Worm (Caenorhabditis elegans): Measurements from ENCODE around the gene Y42A5A.1.

The Y42A5A.1 gene

ce11 chrV:11046730-11047129 is 41.0 kb upstream of the Y42A5A.1 start, which contains the start of gene dhs-18:
TSS of gene dhs-18 (minus strand) at chrV:11046833.
- TF ChIP-seq nhr-80 (tag; optimal IDR thresholded peaks at IDR 0.05): peak; percentile 14
- no peak for TF ChIP-seq lsl-1 (GFP tag; optimal IDR thresholded peaks at IDR 0.05)

- TF ChIP-seq nhr-90 (tag; optimal IDR thresholded peaks at IDR 0.05) (no peak), ztf-22 (GFP tag; optimal IDR thresholded peaks at IDR 0.05) (no peak), hlh-12 (tag; optimal IDR thresholded peaks at IDR 0.05) (no peak), ceh-27 (GFP tag; optimal IDR thresholded peaks at IDR 0.05) (no peak), die-1 (tag; optimal IDR thresholded peaks at IDR 0.05) (no peak), zfh-2 (GFP tag; conservative IDR thresholded peaks at IDR 0.05) (no peak)
Observed at ce11 chrV:11048678-11049077, 39.1 kb upstream of the Y42A5A.1 start, which contains the start of gene srh-74. TSS of gene srh-74 (minus strand) at chrV:11048778.

- TF ChIP-seq C17E4.6 (GFP tag; IDR thresholded peaks at IDR 0.05) (no peak), D2030.7 (GFP tag; IDR thresholded peaks at IDR 0.05) (no peak), mel-28 (tag; optimal IDR thresholded peaks at IDR 0.05; ENCODE audit: borderline replicate concordance) (no peak), gei-17 (GFP tag; optimal IDR thresholded peaks at IDR 0.05) (no peak), zim-3 (tag; optimal IDR thresholded peaks at IDR 0.05) (no peak), bed-2 (GFP tag; IDR thresholded peaks at IDR 0.05) (no peak), ceh-91 (GFP tag; IDR thresholded peaks at IDR 0.05) (no peak), lir-1 (GFP tag; conservative IDR thresholded peaks at IDR 0.05) (no peak), C06A6.2 (GFP tag; conservative IDR thresholded peaks at IDR 0.05) (no peak), F39B2.1 (GFP tag; IDR thresholded peaks at IDR 0.05) (no peak), mcd-1 (GFP tag; IDR thresholded peaks at IDR 0.05) (no peak), hsf-1 (GFP tag; IDR thresholded peaks at IDR 0.05) (no peak), snpc-1.3 (tag; optimal IDR thresholded peaks at IDR 0.05; ENCODE audit: insufficient read depth) (no peak), nhr-179 (tag; optimal IDR thresholded peaks at IDR 0.05) (no peak), madf-8 (GFP tag; conservative IDR thresholded peaks at IDR 0.05) (no peak), him-1 (tag; optimal IDR thresholded peaks at IDR 0.05) (no peak), somi-1 (GFP tag; optimal IDR thresholded peaks at IDR 0.05) (no peak), K11D2.4 (GFP tag; IDR thresholded peaks at IDR 0.05) (no peak), nhr-80 (tag; optimal IDR thresholded peaks at IDR 0.05) (no peak)
Observed at ce11 chrV:11051921-11052320, 35.8 kb upstream of the Y42A5A.1 start, which contains the start of gene T04C12.33. TSS of gene T04C12.33 (plus strand) at chrV:11052221.

ce11 chrV:11053827-11054226 is 33.9 kb upstream of the Y42A5A.1 start, which contains the start of gene T04C12.7:
TSS of gene T04C12.7 (plus strand) at chrV:11054127.
- TF ChIP-seq die-1 (tag; optimal IDR thresholded peaks at IDR 0.05) (no peak), hlh-26 (GFP tag; conservative IDR thresholded peaks at IDR 0.05) (no peak), athp-1 (tag; optimal IDR thresholded peaks at IDR 0.05) (no peak), ztf-18 (tag; optimal IDR thresholded peaks at IDR 0.05) (no peak), dpl-1 (GFP tag; optimal IDR thresholded peaks at IDR 0.05) (no peak), nfya-1 (tag; optimal IDR thresholded peaks at IDR 0.05; ENCODE audit: borderline replicate concordance, insufficient read depth) (no peak), aptf-2 (GFP tag; conservative IDR thresholded peaks at IDR 0.05) (no peak), tlf-1 (GFP tag; optimal IDR thresholded peaks at IDR 0.05) (no peak), pha-4 (tag; optimal IDR thresholded peaks at IDR 0.05) (no peak), unc-130 (GFP tag; optimal IDR thresholded peaks at IDR 0.05) (no peak), F23B12.7 (tag; optimal IDR thresholded peaks at IDR 0.05; ENCODE audit: insufficient read depth) (no peak), rec-8 (tag; optimal IDR thresholded peaks at IDR 0.05) (no peak), nfya-2 (GFP tag; IDR thresholded peaks at IDR 0.05) (no peak), snpc-1.1 (tag; optimal IDR thresholded peaks at IDR 0.05; ENCODE audit: insufficient read depth) (no peak), mes-4 (tag; optimal IDR thresholded peaks at IDR 0.05) (no peak), repo-1 (tag; optimal IDR thresholded peaks at IDR 0.05) (no peak), C17E4.6 (GFP tag; IDR thresholded peaks at IDR 0.05) (no peak), tbx-9 (tag; optimal IDR thresholded peaks at IDR 0.05; ENCODE audit: borderline replicate concordance) (no peak), mxl-1 (tag; optimal IDR thresholded peaks at IDR 0.05) (no peak)

All from whole organism, young adult.